Fruit fly (Drosophila melanogaster) whole organism, wandering third instar larva: ENCODE results near the gene Clp.

Experiments
- Abd-B ChIP-seq: fragments of >200 bp; optimal IDR thresholded peaks from 2 replicates; lab custom pipeline; 2017; ENCODE audit warnings: missing biosample characterization, missing genetic modification characterization
- HLH106 ChIP-seq: fragments of 200-800 bp; optimal IDR thresholded peaks from 3 replicates; lab custom pipeline; 2019; ENCODE audit warnings: missing biosample characterization, mild to moderate bottlenecking, missing genetic modification characterization, moderate library complexity
- Hr83 ChIP-seq: fragments of 200-300 bp; sonication (Bioruptor generic); optimal IDR thresholded peaks from 2 replicates; lab custom pipeline; 2016; ENCODE audit warnings: missing biosample characterization, mild to moderate bottlenecking, missing genetic modification characterization, moderate library complexity; ENCODE audit not compliant: poor library complexity, severe bottlenecking
- Myc ChIP-seq: fragments of >200 bp; optimal IDR thresholded peaks from 2 replicates; lab custom pipeline; 2017
- OdsH ChIP-seq: fragments of 200-800 bp; sonication (Bioruptor generic); optimal IDR thresholded peaks from 2 replicates; lab custom pipeline; 2016; ENCODE audit warnings: missing biosample characterization, mild to moderate bottlenecking, missing genetic modification characterization
- Vsx2 ChIP-seq: fragments of 200-300, 225-300 bp; sonication (Bioruptor generic); optimal IDR thresholded peaks from 2 replicates; lab custom pipeline; 2018; ENCODE audit warnings: missing biosample characterization, missing genetic modification characterization; ENCODE audit not compliant: partially characterized antibody
- foxo ChIP-seq, 2 experiments: fragments of 200-800 bp; sonication (Bioruptor generic); optimal IDR thresholded peaks; 2 replicates in 1 of 2; 3 replicates in 1 of 2; lab custom pipeline; 2016 to 2017; ENCODE audit warnings: missing biosample characterization in 2 of 2, missing genetic modification characterization in 2 of 2
- fru ChIP-seq: fragments of 200-800 bp; sonication (Bioruptor generic); optimal IDR thresholded peaks from 3 replicates; lab custom pipeline; 2016; ENCODE audit warnings: missing biosample characterization, mild to moderate bottlenecking, missing genetic modification characterization
- h ChIP-seq: fragments of 200-800 bp; sonication (Bioruptor generic); optimal IDR thresholded peaks from 3 replicates; lab custom pipeline; 2016; ENCODE audit warnings: missing biosample characterization, mild to moderate bottlenecking, missing genetic modification characterization
- psq ChIP-seq: fragments of 200-800 bp; sonication (Bioruptor generic); optimal IDR thresholded peaks from 3 replicates; lab custom pipeline; 2017; ENCODE audit warnings: missing biosample characterization, mild to moderate bottlenecking, missing genetic modification characterization, moderate library complexity

- TF ChIP-seq Vsx2 (no peak), OdsH (GFP tag; lab: Kevin White, UChicago) (no peak), Hr83 (GFP tag; lab: Kevin White, UChicago) (no peak), Abd-B (GFP tag; lab: Kevin White, UChicago) (no peak), fru (no peak), foxo (GFP tag; optimal IDR thresholded peaks at IDR 0.05; lab: Kevin White, UChicago) (no peak), Myc (lab: Kevin White, UChicago) (no peak), HLH106 (no peak), h (GFP tag; lab: Kevin White, UChicago) (no peak), psq (no peak)
Observed at dm6 chr2L:849787-850512, 30.2 kb downstream of the Clp start.
